Fruit fly (Drosophila melanogaster) whole organism, embryonic: ENCODE measurements around the gene Rpt6R.
A peak's percentile ranks its signal among the peaks of the same experiment; 100 is the strongest.

ENCODE experiments used
- Atf3 ChIP-seq: fragments of 200-800 bp; sonication (Bioruptor generic); optimal IDR thresholded peaks from 3 replicates; lab custom pipeline; 2016; ENCODE audit warnings: missing biosample characterization, missing genetic modification characterization
- Blimp-1 ChIP-seq: fragments of 200-800 bp; sonication (Bioruptor generic); optimal IDR thresholded peaks from 3 replicates; lab custom pipeline; 2018; ENCODE audit warnings: missing biosample characterization, missing genetic modification characterization, mild to moderate bottlenecking, moderate library complexity, missing genetic modification reagents
- CG10979 ChIP-seq: fragments of 200-800 bp; sonication (Bioruptor generic); optimal IDR thresholded peaks from 2 replicates; lab custom pipeline; 2018; ENCODE audit warnings: missing biosample characterization, mild to moderate bottlenecking, missing genetic modification characterization, moderate library complexity
- CG12942 ChIP-seq: fragments of 200-800 bp; sonication (Bioruptor generic); optimal IDR thresholded peaks from 3 replicates; lab custom pipeline; 2016; ENCODE audit warnings: missing biosample characterization, missing genetic modification characterization
- CG13624 ChIP-seq: fragments of 200-800 bp; sonication (Bioruptor generic); optimal IDR thresholded peaks from 2 replicates; lab custom pipeline; 2016; ENCODE audit warnings: missing biosample characterization, missing genetic modification characterization
- CG15269 ChIP-seq: fragments of 200-800 bp; sonication (Bioruptor generic); optimal IDR thresholded peaks from 2 replicates; lab custom pipeline; 2018; ENCODE audit warnings: missing biosample characterization, mild to moderate bottlenecking, missing genetic modification characterization, moderate library complexity
- CG1529 ChIP-seq: fragments of 200-800 bp; sonication (Bioruptor generic); optimal IDR thresholded peaks from 3 replicates; lab custom pipeline; 2018; ENCODE audit warnings: missing biosample characterization, missing genetic modification characterization
- CG16779 ChIP-seq: fragments of 200-800 bp; sonication (Bioruptor generic); IDR thresholded peaks from 2 replicates; pipeline ENCODE4 v1.3.6; 2022; ENCODE audit warnings: missing biosample characterization, missing genetic modification characterization
- CG17328 ChIP-seq: fragments of 200-800 bp; sonication (Bioruptor generic); IDR thresholded peaks from 2 replicates; pipeline ENCODE4 v1.3.6; 2022; ENCODE audit warnings: missing biosample characterization, missing genetic modification characterization
- CG17385 ChIP-seq: fragments of 200-800 bp; sonication (Bioruptor generic); optimal IDR thresholded peaks from 3 replicates; lab custom pipeline; 2018; ENCODE audit warnings: missing biosample characterization, mild to moderate bottlenecking, missing genetic modification characterization
- CG2712 ChIP-seq: fragments of 200-800 bp; optimal IDR thresholded peaks from 3 replicates; lab custom pipeline; 2019; ENCODE audit warnings: missing biosample characterization, mild to moderate bottlenecking, missing genetic modification characterization, moderate library complexity
- CG30431 ChIP-seq: fragments of 200-800 bp; sonication (Bioruptor generic); optimal IDR thresholded peaks from 2 replicates; lab custom pipeline; 2017; ENCODE audit warnings: missing biosample characterization, missing genetic modification characterization
- CG33557 ChIP-seq: fragments of 200-800 bp; sonication (Bioruptor generic); optimal IDR thresholded peaks from 2 replicates; lab custom pipeline; 2019; ENCODE audit warnings: missing biosample characterization, mild to moderate bottlenecking, missing genetic modification characterization, moderate library complexity
- CG4282 ChIP-seq: fragments of 200-800 bp; sonication (Bioruptor generic); optimal IDR thresholded peaks from 2 replicates; lab custom pipeline; 2016; ENCODE audit warnings: missing biosample characterization, missing genetic modification characterization
- CG6175 ChIP-seq: fragments of 200-800 bp; sonication (Bioruptor generic); IDR thresholded peaks from 3 replicates; pipeline ENCODE4 v1.3.6; 2022; ENCODE audit warnings: missing biosample characterization, missing genetic modification characterization
- CG8281 ChIP-seq: fragments of 200-800 bp; sonication (Bioruptor generic); optimal IDR thresholded peaks from 2 replicates; lab custom pipeline; 2018; ENCODE audit warnings: missing biosample characterization, mild to moderate bottlenecking, missing genetic modification characterization, moderate library complexity
- CG8359 ChIP-seq: fragments of 200-800 bp; sonication (Bioruptor generic); optimal IDR thresholded peaks from 2 replicates; lab custom pipeline; 2017; ENCODE audit warnings: missing biosample characterization, mild to moderate bottlenecking, missing genetic modification characterization, borderline replicate concordance
- CG9727 ChIP-seq: fragments of 200-800 bp; sonication (Bioruptor generic); optimal IDR thresholded peaks from 3 replicates; lab custom pipeline; 2017; ENCODE audit warnings: missing biosample characterization, mild to moderate bottlenecking, missing genetic modification characterization
- CG9932 ChIP-seq: fragments of 200-800 bp; sonication (Bioruptor generic); IDR thresholded peaks from 2 replicates; pipeline ENCODE4 v1.3.6; 2022; ENCODE audit warnings: missing biosample characterization, missing genetic modification characterization
- Camta ChIP-seq: fragments of 200-800 bp; sonication (Bioruptor generic); optimal IDR thresholded peaks from 2 replicates; lab custom pipeline; 2016; ENCODE audit warnings: missing biosample characterization, missing genetic modification characterization
- D19A ChIP-seq: fragments of 200-800 bp; optimal IDR thresholded peaks from 3 replicates; lab custom pipeline; 2019; ENCODE audit warnings: missing biosample characterization, mild to moderate bottlenecking, missing genetic modification characterization, moderate library complexity
- D19B ChIP-seq: fragments of 200-800 bp; sonication (Bioruptor generic); optimal IDR thresholded peaks from 2 replicates; lab custom pipeline; 2017; ENCODE audit warnings: missing biosample characterization, mild to moderate bottlenecking, missing genetic modification characterization
- Doc2 ChIP-seq: fragments of 200-800 bp; sonication (Bioruptor generic); IDR thresholded peaks from 2 replicates; pipeline ENCODE4 v1.3.6; 2022; ENCODE audit warnings: missing biosample characterization, missing genetic modification characterization
- Fer1 ChIP-seq: fragments of 200-800 bp; sonication (Bioruptor generic); optimal IDR thresholded peaks from 2 replicates; lab custom pipeline; 2017; ENCODE audit warnings: missing biosample characterization, mild to moderate bottlenecking, missing genetic modification characterization
- GATAe ChIP-seq: fragments of 200-800 bp; sonication (Bioruptor generic); conservative IDR thresholded peaks from 2 replicates; pipeline ENCODE4 v1.3.6; 2022; ENCODE audit warnings: missing biosample characterization, missing genetic modification characterization
- Gug ChIP-seq: fragments of 200-800 bp; sonication (Bioruptor generic); IDR thresholded peaks from 4 replicates; pipeline ENCODE4 v1.3.6; 2022; ENCODE audit warnings: missing biosample characterization, missing genetic modification characterization
- HLH3B ChIP-seq: fragments of 200-800 bp; sonication (Bioruptor generic); IDR thresholded peaks from 2 replicates; pipeline ENCODE4 v1.3.6; 2022; ENCODE audit warnings: missing biosample characterization, missing genetic modification characterization
- Hmr ChIP-seq: fragments of 200-800 bp; sonication (Bioruptor generic); optimal IDR thresholded peaks from 3 replicates; lab custom pipeline; 2017; ENCODE audit warnings: mild to moderate bottlenecking, missing biosample characterization, missing genetic modification reagents, missing genetic modification characterization
- Hr51 ChIP-seq, 2 experiments: fragments of 200-800 bp; sonication (Bioruptor generic); optimal IDR thresholded peaks; 2 replicates in 1 of 2; 3 replicates in 1 of 2; lab custom pipeline; 2016 to 2018; ENCODE audit warnings: missing biosample characterization in 2 of 2, missing genetic modification characterization in 2 of 2, mild to moderate bottlenecking in 1 of 2, moderate library complexity in 1 of 2
- Meics ChIP-seq: fragments of 200-800 bp; sonication (Bioruptor generic); optimal IDR thresholded peaks from 2 replicates; lab custom pipeline; 2017; ENCODE audit warnings: missing biosample characterization, mild to moderate bottlenecking, missing genetic modification characterization
- NK7.1 ChIP-seq: fragments of 200-800 bp; sonication (Bioruptor generic); optimal IDR thresholded peaks from 3 replicates; lab custom pipeline; 2016; ENCODE audit warnings: missing biosample characterization, missing genetic modification characterization
- Ptx1 ChIP-seq: fragments of 200-800 bp; sonication (Bioruptor generic); IDR thresholded peaks from 2 replicates; pipeline ENCODE4 v1.3.6; 2022; ENCODE audit warnings: missing biosample characterization, missing genetic modification characterization
- Sox102F ChIP-seq: fragments of 200-800 bp; sonication (Bioruptor generic); optimal IDR thresholded peaks from 2 replicates; lab custom pipeline; 2018; ENCODE audit warnings: missing biosample characterization, mild to moderate bottlenecking, missing genetic modification characterization, moderate library complexity
- Sry-δ ChIP-seq: fragments of 200-800 bp; sonication (Bioruptor generic); optimal IDR thresholded peaks from 2 replicates; lab custom pipeline; 2016; ENCODE audit warnings: missing biosample characterization, missing genetic modification characterization
- ac ChIP-seq: fragments of 200-800 bp; sonication (Bioruptor generic); optimal IDR thresholded peaks from 3 replicates; lab custom pipeline; 2017; ENCODE audit warnings: missing biosample characterization, mild to moderate bottlenecking, missing genetic modification characterization
- bab2 ChIP-seq: fragments of 200-800 bp; sonication (Bioruptor generic); optimal IDR thresholded peaks from 2 replicates; lab custom pipeline; 2016; ENCODE audit warnings: missing biosample characterization, missing genetic modification characterization
- br ChIP-seq: fragments of >200 bp; optimal IDR thresholded peaks from 2 replicates; lab custom pipeline; 2017
- cad ChIP-seq: fragments of >200 bp; optimal IDR thresholded peaks from 2 replicates; lab custom pipeline; 2017; ENCODE audit warnings: missing biosample characterization, missing genetic modification characterization
- disco-r ChIP-seq: fragments of 200-800 bp; sonication (Bioruptor generic); optimal IDR thresholded peaks from 2 replicates; lab custom pipeline; 2016; ENCODE audit warnings: missing biosample characterization, missing genetic modification characterization
- gem ChIP-seq: fragments of 200-800 bp; sonication (Bioruptor generic); optimal IDR thresholded peaks from 2 replicates; lab custom pipeline; 2019; ENCODE audit warnings: missing biosample characterization, mild to moderate bottlenecking, missing genetic modification characterization, moderate library complexity
- gfzf ChIP-seq: fragments of 200-800 bp; sonication (Bioruptor generic); optimal IDR thresholded peaks from 2 replicates; lab custom pipeline; 2016; ENCODE audit warnings: missing biosample characterization, mild to moderate bottlenecking, missing genetic modification characterization, moderate library complexity
- hbn ChIP-seq: fragments of 200-800 bp; sonication (Bioruptor generic); IDR thresholded peaks from 2 replicates; pipeline ENCODE4 v1.3.6; 2022; ENCODE audit warnings: missing biosample characterization, missing genetic modification characterization; ENCODE audit not compliant: partially characterized antibody
- hkb ChIP-seq, 2 experiments: fragments of 200-800 bp in 1 of 2; fragments of >200 bp in 1 of 2; sonication (Bioruptor generic) in 1 of 2; IDR thresholded peaks in 1 of 2; optimal IDR thresholded peaks in 1 of 2; 2 replicates each; pipeline versions ENCODE4 v1.3.6 to Lab custom; 2017 to 2022; ENCODE audit warnings: missing biosample characterization in 1 of 2, missing genetic modification characterization in 1 of 2
- inv ChIP-seq: fragments of 200-800 bp; sonication (Bioruptor generic); IDR thresholded peaks from 2 replicates; pipeline ENCODE4 v1.3.6; 2022; ENCODE audit warnings: missing biosample characterization, missing genetic modification characterization; ENCODE audit not compliant: partially characterized antibody
- mirr ChIP-seq: fragments of 200-800 bp; sonication (Bioruptor generic); optimal IDR thresholded peaks from 3 replicates; lab custom pipeline; 2018; ENCODE audit warnings: missing biosample characterization, mild to moderate bottlenecking, missing genetic modification characterization
- pb ChIP-seq: fragments of 200-800 bp; sonication (Bioruptor generic); optimal IDR thresholded peaks from 3 replicates; lab custom pipeline; 2016; ENCODE audit warnings: missing biosample characterization, missing genetic modification characterization
- peb ChIP-seq: fragments of 200-800 bp; sonication (Bioruptor generic); IDR thresholded peaks from 2 replicates; pipeline ENCODE4 v1.3.6; 2022; ENCODE audit warnings: missing biosample characterization, missing genetic modification characterization
- ranshi ChIP-seq: fragments of 200-800 bp; sonication (Bioruptor generic); IDR thresholded peaks from 2 replicates; pipeline ENCODE4 v1.3.6; 2022; ENCODE audit warnings: missing biosample characterization, missing genetic modification characterization
- row ChIP-seq: fragments of 200-800 bp; sonication (Bioruptor generic); IDR thresholded peaks from 3 replicates; pipeline ENCODE4 v1.3.6; 2022; ENCODE audit warnings: missing biosample characterization, missing genetic modification characterization
- sima ChIP-seq: fragments of 200-800 bp; sonication (Bioruptor generic); optimal IDR thresholded peaks from 2 replicates; lab custom pipeline; 2016; ENCODE audit warnings: missing biosample characterization, missing genetic modification characterization
- slou ChIP-seq: fragments of 200-800 bp; sonication (Bioruptor generic); optimal IDR thresholded peaks from 3 replicates; lab custom pipeline; 2016; ENCODE audit warnings: missing biosample characterization, missing genetic modification characterization
- trem ChIP-seq: fragments of 200-800 bp; optimal IDR thresholded peaks from 3 replicates; lab custom pipeline; 2019; ENCODE audit warnings: missing biosample characterization, mild to moderate bottlenecking, missing genetic modification characterization, moderate library complexity

The Rpt6R gene

DNA sequence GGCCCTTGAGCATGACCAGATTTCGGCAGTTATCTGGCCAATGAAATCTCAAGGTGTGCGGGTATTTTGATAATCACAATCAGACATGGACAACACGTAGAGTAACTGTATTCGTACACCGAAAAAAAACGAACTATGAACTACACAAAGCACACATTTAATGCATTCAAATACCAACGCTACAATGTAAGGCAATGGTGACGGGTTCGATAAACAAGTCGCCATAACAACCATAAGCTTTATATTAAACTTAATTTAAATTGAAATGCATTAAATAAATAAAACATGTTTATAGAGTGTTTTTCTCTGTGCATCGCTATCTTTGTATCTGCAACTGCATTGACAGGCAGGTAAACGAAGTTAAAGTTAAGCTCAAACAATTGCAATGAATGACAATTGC is 6.7 kb upstream of the Rpt6R start (continued):
- TF ChIP-seq mirr (no peak), CG16779 (GFP tag; lab: Robert Waterston, UW) (no peak), Meics (GFP tag; lab: Kevin White, UChicago) (no peak), HLH3B (GFP tag; lab: Robert Waterston, UW) (no peak), hbn (no peak), Camta (no peak), inv (no peak), GATAe (GFP tag; lab: Robert Waterston, UW) (no peak), Atf3 (GFP tag; lab: Kevin White, UChicago) (no peak), cad (GFP tag; lab: Kevin White, UChicago) (no peak), Hr51 (GFP tag; optimal IDR thresholded peaks at IDR 0.05; lab: Kevin White, UChicago) (peak in 1 of 2 experiments; percentile 7), Sry-δ (no peak), CG17385 (GFP tag; lab: Kevin White, UChicago) (no peak), CG2712 (tag; lab: Kevin White, UChicago) (peak; percentile 6), CG33557 (no peak), D19B (no peak), CG8281 (tag; lab: Kevin White, UChicago) (no peak), disco-r (GFP tag; lab: Kevin White, UChicago) (no peak), row (0 out of 3 replicates have a peak, but pooled peaks have one; percentile 13), CG30431 (GFP tag; lab: Kevin White, UChicago) (no peak), Ptx1 (peak; percentile 40), CG13624 (GFP tag; lab: Kevin White, UChicago) (no peak), hkb (optimal IDR thresholded peaks at IDR 0.05; lab: Kevin White, UChicago) (no peak), hkb (GFP tag; IDR thresholded peaks at IDR 0.05; lab: Robert Waterston, UW) (no peak), Gug (no peak), Blimp-1 (GFP tag; lab: Kevin White, UChicago) (peak; percentile 14), CG9932 (GFP tag; lab: Robert Waterston, UW) (no peak), peb (no peak), CG10979 (tag; lab: Kevin White, UChicago) (peak; percentile 12), ranshi (GFP tag; lab: Robert Waterston, UW) (no peak), CG12942 (no peak), Fer1 (GFP tag; lab: Kevin White, UChicago) (no peak), gem (tag; lab: Kevin White, UChicago) (peak; percentile 40), CG6175 (GFP tag; lab: Robert Waterston, UW) (no peak), trem (tag; lab: Kevin White, UChicago) (no peak), Sox102F (GFP tag; lab: Kevin White, UChicago) (peak; percentile 17), D19A (no peak), br (lab: Kevin White, UChicago) (no peak), bab2 (GFP tag; lab: Kevin White, UChicago) (no peak), slou (GFP tag; lab: Kevin White, UChicago) (no peak), CG9727 (no peak), Doc2 (GFP tag; lab: Robert Waterston, UW) (no peak), ac (GFP tag; lab: Kevin White, UChicago) (no peak), CG15269 (tag; lab: Kevin White, UChicago) (no peak), CG4282 (GFP tag; lab: Kevin White, UChicago) (no peak), NK7.1 (no peak), Hmr (GFP tag; lab: Kevin White, UChicago) (no peak), pb (no peak), sima (GFP tag; lab: Kevin White, UChicago) (no peak), CG1529 (no peak), CG17328 (no peak), CG8359 (no peak), gfzf (GFP tag; lab: Kevin White, UChicago) (no peak)
